Worm (Caenorhabditis elegans) whole organism, L2 larva: ENCODE results near the gene Y11D7A.7.

Experiments
- ZK546.5 ChIP-seq: sonication (generic microtip); optimal IDR thresholded peaks from 2 replicates; lab custom pipeline; 2017; ENCODE audit warnings: missing biosample characterization, missing genetic modification characterization
- aly-2 ChIP-seq: fragments of 150-350 bp; optimal IDR thresholded peaks from 2 replicates; lab custom pipeline; 2014; ENCODE audit warnings: missing biosample characterization, missing genetic modification characterization
- blmp-1 ChIP-seq: sonication (generic microtip); optimal IDR thresholded peaks from 2 replicates; lab custom pipeline; 2017; ENCODE audit warnings: missing genetic modification characterization, mild to moderate bottlenecking, missing compliant biosample characterization, antibody characterized with exemption, moderate library complexity; ENCODE audit not compliant: insufficient read depth
- ceh-16 ChIP-seq: fragments of 150-350 bp; optimal IDR thresholded peaks from 2 replicates; lab custom pipeline; 2014; ENCODE audit warnings: missing biosample characterization, missing genetic modification characterization
- lin-13 ChIP-seq: fragments of 150-350 bp; optimal IDR thresholded peaks from 2 replicates; lab custom pipeline; 2014; ENCODE audit warnings: missing biosample characterization, missing genetic modification reagents, missing genetic modification characterization
- mdl-1 ChIP-seq, 2 experiments: fragments of 150-350 bp in 1 of 2; sonication (generic microtip) in 1 of 2; optimal IDR thresholded peaks; 2 replicates each; lab custom pipeline; 2017; ENCODE audit warnings: missing biosample characterization in 2 of 2, missing genetic modification characterization in 2 of 2
- nhr-237 ChIP-seq: fragments of 150-350 bp; optimal IDR thresholded peaks from 2 replicates; lab custom pipeline; 2014; ENCODE audit warnings: missing biosample characterization, missing genetic modification characterization
- snpc-4 ChIP-seq: fragments of 150-350 bp; optimal IDR thresholded peaks from 2 replicates; lab custom pipeline; 2014; ENCODE audit warnings: missing biosample characterization, missing genetic modification characterization
- unc-39 ChIP-seq: fragments of 150-350 bp; optimal IDR thresholded peaks from 2 replicates; lab custom pipeline; 2014; ENCODE audit warnings: missing biosample characterization, missing genetic modification characterization
- ztf-1 ChIP-seq: fragments of 200-800 bp; sonication (Bioruptor generic); conservative IDR thresholded peaks from 2 replicates; pipeline ENCODE4 v1.3.6; 2022; ENCODE audit warnings: missing genetic modification characterization, missing compliant biosample characterization
- ztf-4 ChIP-seq: fragments of 150-350 bp; optimal IDR thresholded peaks from 2 replicates; lab custom pipeline; 2014; ENCODE audit warnings: missing biosample characterization, missing genetic modification characterization

DNA sequence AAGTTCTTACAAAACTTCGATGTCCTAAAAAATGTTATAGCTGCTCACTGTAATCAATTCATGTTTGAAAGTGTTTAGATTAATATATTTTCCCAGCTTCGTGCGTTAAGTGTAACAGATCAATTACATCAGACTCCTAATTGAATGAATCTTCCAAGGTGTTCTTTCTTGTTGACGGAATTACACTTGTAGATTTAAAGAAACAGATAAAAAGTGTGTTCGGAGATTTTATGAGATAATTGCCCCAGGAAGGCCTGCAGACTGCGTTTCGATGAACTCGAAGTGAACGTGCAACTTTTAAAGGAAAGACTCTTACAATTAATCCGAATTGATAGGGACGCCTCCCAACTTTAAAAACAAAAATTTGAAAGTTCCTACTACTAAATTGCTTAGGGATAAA is 40.3 kb downstream of the Y11D7A.7 start:
- TF ChIP-seq ceh-16 (no peak), aly-2 (no peak), mdl-1 (tag; optimal IDR thresholded peaks at IDR 0.05; lab: Kevin White, UChicago) (no peak), ztf-4 (no peak), blmp-1 (tag; lab: Kevin White, UChicago) (no peak), ztf-1 (no peak), unc-39 (no peak), nhr-237 (tag; lab: Kevin White, UChicago) (no peak), snpc-4 (no peak), lin-13 (GFP tag; lab: Kevin White, UChicago) (no peak), ZK546.5 (no peak)
